Fruit fly (Drosophila melanogaster): ENCODE results near the gene milt.

Gene milt

DNA sequence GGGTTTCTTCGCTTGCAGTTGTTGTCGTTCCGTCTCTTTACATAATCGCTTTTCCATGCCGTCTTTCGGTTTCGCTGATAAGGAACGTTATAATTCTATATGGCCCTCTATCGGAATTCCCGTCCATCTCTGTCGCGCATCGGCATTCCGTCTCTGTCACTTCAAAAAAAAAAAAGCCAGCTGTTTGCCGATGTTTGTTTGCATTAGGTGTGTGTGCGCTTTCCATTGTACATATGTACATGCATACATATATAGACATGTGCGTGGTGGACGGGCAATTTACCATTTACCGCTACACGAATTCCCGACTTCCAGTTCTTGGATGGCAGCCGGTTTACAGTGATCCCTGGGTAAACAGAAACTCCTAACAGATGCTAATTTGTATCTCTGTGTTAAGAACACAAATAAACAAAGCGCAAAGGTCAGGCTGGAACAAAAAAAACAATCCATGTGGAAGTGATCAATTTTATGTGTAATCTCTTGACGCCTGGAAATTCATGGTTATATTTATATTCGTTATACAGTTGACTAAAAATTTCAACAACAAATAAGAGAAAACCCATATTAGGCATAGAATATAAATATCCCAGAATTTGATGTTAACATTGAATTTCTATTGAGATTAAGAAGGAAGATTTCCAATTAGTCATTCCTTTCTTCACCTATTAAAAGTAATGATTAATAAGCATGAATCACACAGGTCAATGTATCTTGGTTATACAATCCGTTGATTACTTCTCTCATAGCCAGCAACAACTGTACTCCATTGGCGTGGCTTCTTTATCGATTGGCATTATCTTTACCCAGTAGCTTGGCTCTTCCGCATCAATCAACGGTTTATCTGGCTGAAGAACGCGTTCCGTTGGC, 5.6 kb downstream of the milt start (continued):
- TF ChIP-seq chinmo (GFP tag; IDR thresholded peaks at IDR 0.05; ENCODE audit: partially characterized antibody) (peak; percentile 85; the same call in 2 of the 4 replicates), CG14050 (GFP tag; IDR thresholded peaks at IDR 0.05) (no peak), disco-r (GFP tag; optimal IDR thresholded peaks at IDR 0.05) (no peak), HLHmδ (GFP tag; optimal IDR thresholded peaks at IDR 0.05) (peak; percentile 57), row (GFP tag; IDR thresholded peaks at IDR 0.05) (peak; percentile 42), CG17612 (GFP tag; IDR thresholded peaks at IDR 0.05) (no peak), CG18764 (GFP tag; optimal IDR thresholded peaks at IDR 0.05) (no peak), bcd (GFP tag; optimal IDR thresholded peaks at IDR 0.05) (no peak), Rx (GFP tag; IDR thresholded peaks at IDR 0.05) (no peak), Doc2 (GFP tag; IDR thresholded peaks at IDR 0.05) (no peak), CG4328 (GFP tag; optimal IDR thresholded peaks at IDR 0.05) (no peak), CG17328 (GFP tag; IDR thresholded peaks at IDR 0.05) (peak; percentile 42; the same call in 1 of the 2 replicates), gfzf (GFP tag; optimal IDR thresholded peaks at IDR 0.05) (no peak), CG30403 (GFP tag; optimal IDR thresholded peaks at IDR 0.05) (peak; percentile 28), Hr3 (GFP tag; optimal IDR thresholded peaks at IDR 0.05) (no peak), Antp (GFP tag; optimal IDR thresholded peaks at IDR 0.05) (no peak), lola (GFP tag; optimal IDR thresholded peaks at IDR 0.05) (peak in 1 of 3 experiments; percentile 45), scrt (GFP tag; optimal IDR thresholded peaks at IDR 0.05) (no peak), CG17802 (tag; optimal IDR thresholded peaks at IDR 0.05) (no peak), HHEX (GFP tag; optimal IDR thresholded peaks at IDR 0.05) (no peak), hb (GFP tag; IDR thresholded peaks at IDR 0.05; ENCODE audit: partially characterized antibody) (no peak), CG10462 (GFP tag; optimal IDR thresholded peaks at IDR 0.05) (peak; percentile 40), CG13123 (GFP tag; optimal IDR thresholded peaks at IDR 0.05) (peak; percentile 22), Sox100B (GFP tag; optimal IDR thresholded peaks at IDR 0.05) (peak; percentile 33), CG33213 (GFP tag; optimal IDR thresholded peaks at IDR 0.05) (no peak), CG9609 (GFP tag; optimal IDR thresholded peaks at IDR 0.05) (peak; percentile 23), ssp (GFP tag; IDR thresholded peaks at IDR 0.05) (no peak), CG17829 (tag; optimal IDR thresholded peaks at IDR 0.05) (peak; percentile 6), eve (GFP tag; optimal IDR thresholded peaks at IDR 0.05) (no peak), CG42726 (GFP tag; IDR thresholded peaks at IDR 0.05; ENCODE audit: partially characterized antibody) (no peak), CG12391 (tag; optimal IDR thresholded peaks at IDR 0.05) (no peak), CG11456 (GFP tag; IDR thresholded peaks at IDR 0.05) (no peak), Hand (GFP tag; optimal IDR thresholded peaks at IDR 0.05) (no peak), zen (tag; optimal IDR thresholded peaks at IDR 0.05) (no peak), Hey (tag; optimal IDR thresholded peaks at IDR 0.05) (peak; percentile 30), CG3163 (GFP tag; optimal IDR thresholded peaks at IDR 0.05) (peak; percentile 20), CG8944 (GFP tag; optimal IDR thresholded peaks at IDR 0.05) (peak; percentile 17), fd64A (GFP tag; optimal IDR thresholded peaks at IDR 0.05) (peak; percentile 40), CG17186 (GFP tag; optimal IDR thresholded peaks at IDR 0.05) (no peak), CG10979 (tag; optimal IDR thresholded peaks at IDR 0.05) (no peak), D19B (GFP tag; optimal IDR thresholded peaks at IDR 0.05) (no peak), zfh2 (GFP tag; optimal IDR thresholded peaks at IDR 0.05) (no peak), maf-S (GFP tag; optimal IDR thresholded peaks at IDR 0.05) (no peak), NK7.1 (GFP tag; optimal IDR thresholded peaks at IDR 0.05) (no peak), B-H1 (GFP tag; IDR thresholded peaks at IDR 0.05) (peak; percentile 9; the same call in 1 of the 3 replicates), CG34422 (GFP tag; IDR thresholded peaks at IDR 0.05) (peak; percentile 27; the same call in 1 of the 3 replicates), MBD-R2 (GFP tag; IDR thresholded peaks at IDR 0.05) (0 out of 2 replicates have a peak, but pooled peaks have one; percentile 6), nerfin-2 (GFP tag; IDR thresholded peaks at IDR 0.05; ENCODE audit: partially characterized antibody) (no peak), CG18619 (GFP tag; optimal IDR thresholded peaks at IDR 0.05) (no peak)
